Fruit fly (Drosophila melanogaster): ENCODE results near the gene S.

The S gene

DNA sequence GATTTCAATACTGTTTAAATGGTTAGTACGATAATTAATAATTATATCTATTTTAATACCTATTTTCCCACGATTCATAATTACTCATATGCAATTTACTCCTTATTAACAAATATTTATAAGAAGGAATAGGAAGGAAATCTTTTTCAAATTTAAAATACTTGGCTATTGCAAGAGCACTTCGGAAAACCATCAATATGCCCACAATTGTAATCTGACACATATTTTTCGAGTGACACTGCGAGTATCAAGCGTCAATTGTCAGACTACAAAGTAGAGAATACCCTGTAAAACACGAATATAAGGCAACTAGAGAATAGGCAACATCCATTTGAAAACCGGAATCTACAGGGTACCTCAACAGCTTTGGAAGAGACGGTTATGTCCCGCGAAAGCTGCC lies 29.2 kb downstream of the S start:
- TF ChIP-seq CG2199 (GFP tag; IDR thresholded peaks at IDR 0.05) (no peak), bcd (GFP tag; optimal IDR thresholded peaks at IDR 0.05) (peak; percentile 40), lola (GFP tag; optimal IDR thresholded peaks at IDR 0.05) (no peak), CG5245 (GFP tag; optimal IDR thresholded peaks at IDR 0.05) (no peak), CG3163 (GFP tag; optimal IDR thresholded peaks at IDR 0.05) (no peak), CG12104 (GFP tag; optimal IDR thresholded peaks at IDR 0.05) (no peak), lmd (GFP tag; IDR thresholded peaks at IDR 0.05) (0 out of 2 replicates have a peak, but pooled peaks have one; percentile 22), CG10654 (GFP tag; optimal IDR thresholded peaks at IDR 0.05) (no peak), inv (GFP tag; IDR thresholded peaks at IDR 0.05; ENCODE audit: partially characterized antibody) (no peak), cwo (GFP tag; optimal IDR thresholded peaks at IDR 0.05) (peak; percentile 57), CG12659 (GFP tag; optimal IDR thresholded peaks at IDR 0.05) (peak; percentile 12), BtbVII (GFP tag; optimal IDR thresholded peaks at IDR 0.05) (peak; percentile 15), CG3281 (GFP tag; optimal IDR thresholded peaks at IDR 0.05) (peak; percentile 64), kni (GFP tag; optimal IDR thresholded peaks at IDR 0.05) (no peak), lilli (GFP tag; optimal IDR thresholded peaks at IDR 0.05) (peak; percentile 5), lab (GFP tag; optimal IDR thresholded peaks at IDR 0.05) (peak; percentile 57), CG7839 (tag; optimal IDR thresholded peaks at IDR 0.05) (peak; percentile 53), chn (GFP tag; optimal IDR thresholded peaks at IDR 0.05) (no peak), dmrt99B (tag; optimal IDR thresholded peaks at IDR 0.05) (peak; percentile 58), CG31441 (GFP tag; IDR thresholded peaks at IDR 0.05) (0 out of 2 replicates have a peak, but pooled peaks have one; percentile 31), CG7357 (GFP tag; IDR thresholded peaks at IDR 0.05) (no peak), emc (GFP tag; optimal IDR thresholded peaks at IDR 0.05) (no peak), kah (GFP tag; optimal IDR thresholded peaks at IDR 0.05) (no peak), trh (GFP tag; optimal IDR thresholded peaks at IDR 0.05) (no peak), CG31388 (GFP tag; optimal IDR thresholded peaks at IDR 0.05) (no peak), Deaf1 (tag; optimal IDR thresholded peaks at IDR 0.05) (no peak), PHDP (tag; optimal IDR thresholded peaks at IDR 0.05) (peak; percentile 30), CG8089 (GFP tag; optimal IDR thresholded peaks at IDR 0.05) (no peak), Bgb (GFP tag; IDR thresholded peaks at IDR 0.05; ENCODE audit: partially characterized antibody) (no peak), MTF-1 (GFP tag; optimal IDR thresholded peaks at IDR 0.05; ENCODE audit: borderline replicate concordance) (no peak), CG4854 (GFP tag; optimal IDR thresholded peaks at IDR 0.05) (no peak), jing (GFP tag; optimal IDR thresholded peaks at IDR 0.05) (no peak), gsb-n (tag; optimal IDR thresholded peaks at IDR 0.05) (no peak), CG11504 (tag; optimal IDR thresholded peaks at IDR 0.05) (peak; percentile 54), CG18262 (tag; optimal IDR thresholded peaks at IDR 0.05) (peak; percentile 16), Med (GFP tag) (peak; percentile 11), CG18599 (GFP tag; optimal IDR thresholded peaks at IDR 0.05) (peak; percentile 67), pzg (GFP tag; optimal IDR thresholded peaks at IDR 0.05) (no peak), caup (GFP tag; optimal IDR thresholded peaks at IDR 0.05; ENCODE audit: severe bottlenecking) (peak; percentile 3), sisA (GFP tag; IDR thresholded peaks at IDR 0.05) (no peak), CG9817 (tag; optimal IDR thresholded peaks at IDR 0.05) (peak; percentile 28), CG13424 (tag; optimal IDR thresholded peaks at IDR 0.05) (peak; percentile 25), sqz (GFP tag; optimal IDR thresholded peaks at IDR 0.05) (no peak), CG4328 (GFP tag; optimal IDR thresholded peaks at IDR 0.05) (no peak), CoRest (tag; optimal IDR thresholded peaks at IDR 0.05) (peak; percentile 33), CG15514 (GFP tag; optimal IDR thresholded peaks at IDR 0.05) (no peak), Dek (tag; optimal IDR thresholded peaks at IDR 0.05) (peak; percentile 31), CG6683 (GFP tag; optimal IDR thresholded peaks at IDR 0.05) (peak; percentile 13), CG9215 (GFP tag; IDR thresholded peaks at IDR 0.05) (no peak)
